Worm (Caenorhabditis elegans): ENCODE data around the gene ZK228.1.
"Not testable (repeated sequence)": the region's sequence is repeated elsewhere in the genome, so short reads cannot be mapped to it uniquely, and the experiment has no call there.

The ZK228.1 gene

ce11 chrV:18431450-18431849 is 12.8 kb upstream of the ZK228.1 start, which contains the start of gene srw-82:
srw-82 (plus strand) TSS chrV:18431750.
- no peak for TF ChIP-seq unc-130 (GFP tag; optimal IDR thresholded peaks at IDR 0.05)
- no peak for TF ChIP-seq snpc-3.4 (tag; optimal IDR thresholded peaks at IDR 0.05)
- TF ChIP-seq gei-17 (GFP tag; optimal IDR thresholded peaks at IDR 0.05), result no peak
- TF ChIP-seq let-607 (tag; optimal IDR thresholded peaks at IDR 0.05), result no peak
- no peak for TF ChIP-seq F57C9.4 (tag; optimal IDR thresholded peaks at IDR 0.05)
- TF ChIP-seq ceh-40 (GFP tag; IDR thresholded peaks at IDR 0.05), result no peak
- TF ChIP-seq rpc-1 (optimal IDR thresholded peaks at IDR 0.05), result no peak
- no peak for TF ChIP-seq rpc-1 (tag; optimal IDR thresholded peaks at IDR 0.05)
- TF ChIP-seq sdz-38 (tag; optimal IDR thresholded peaks at IDR 0.05), result no peak
- no peak for TF ChIP-seq lir-1 (GFP tag; conservative IDR thresholded peaks at IDR 0.05)
- TF ChIP-seq C06A6.2 (GFP tag; conservative IDR thresholded peaks at IDR 0.05), result no peak
- TF ChIP-seq nhr-179 (tag; optimal IDR thresholded peaks at IDR 0.05), result no peak
- no peak for TF ChIP-seq B0261.1 (tag; optimal IDR thresholded peaks at IDR 0.05)
- TF ChIP-seq egl-18 (GFP tag; IDR thresholded peaks at IDR 0.05), result no peak
- no peak for TF ChIP-seq ZK185.1 (tag; optimal IDR thresholded peaks at IDR 0.05; ENCODE audit: poor library complexity, severe bottlenecking)
- no peak for TF ChIP-seq tbx-9 (tag; optimal IDR thresholded peaks at IDR 0.05; ENCODE audit: borderline replicate concordance)
- no peak for TF ChIP-seq ceh-58 (GFP tag; IDR thresholded peaks at IDR 0.05)
- no peak for TF ChIP-seq attf-6 (GFP tag; IDR thresholded peaks at IDR 0.05)
- TF ChIP-seq Y67H2A.10 (GFP tag; conservative IDR thresholded peaks at IDR 0.05), result no peak

ce11 chrV:18434961-18435360 is 9.3 kb upstream of the ZK228.1 start, which contains the start of gene ZK262.20:
ZK262.20 (minus strand) TSS chrV:18435061.
- TF ChIP-seq akir-1 (GFP tag; optimal IDR thresholded peaks at IDR 0.05), result no peak
- TF ChIP-seq egl-18 (GFP tag; IDR thresholded peaks at IDR 0.05), result no peak
- TF ChIP-seq dox-1 (GFP tag; IDR thresholded peaks at IDR 0.05), result no peak
- no peak for TF ChIP-seq rec-8 (tag; optimal IDR thresholded peaks at IDR 0.05)
- no peak for TF ChIP-seq lag-1 (GFP tag; IDR thresholded peaks at IDR 0.05)
- no peak for TF ChIP-seq ceh-91 (GFP tag; IDR thresholded peaks at IDR 0.05)

- TF ChIP-seq sea-2 (GFP tag; IDR thresholded peaks at IDR 0.05) (no peak), ztf-6 (GFP tag; IDR thresholded peaks at IDR 0.05) (no peak), nhr-179 (tag; optimal IDR thresholded peaks at IDR 0.05) (no peak), F33H1.4 (GFP tag; IDR thresholded peaks at IDR 0.05) (no peak), ztf-25 (GFP tag; IDR thresholded peaks at IDR 0.05) (no peak), tlf-1 (GFP tag; optimal IDR thresholded peaks at IDR 0.05) (no peak), ets-4 (GFP tag; optimal IDR thresholded peaks at IDR 0.05) (no peak)
Observed at ce11 chrV:18438081-18438480, 6.1 kb upstream of the ZK228.1 start, which contains the start of gene ZK262.8. ZK262.8 (plus strand) TSS chrV:18438381.

- TF ChIP-seq ztf-22 (GFP tag; optimal IDR thresholded peaks at IDR 0.05); ets-4 (GFP tag; optimal IDR thresholded peaks at IDR 0.05); madf-6 (GFP tag; IDR thresholded peaks at IDR 0.05): not testable (repeated sequence)
Observed at ce11 chrV:18439469-18439868, 4.7 kb upstream of the ZK228.1 start, which contains the start of gene ZK262.9. ZK262.9 (plus strand) TSS chrV:18439769.

ce11 chrV:18456574-18456973 is 12.4 kb downstream of the ZK228.1 start, which contains the start of gene ZK228.10:
ZK228.10 (plus strand) TSS chrV:18456874.
- TF ChIP-seq akir-1 (GFP tag; optimal IDR thresholded peaks at IDR 0.05) (no peak), lin-26 (GFP tag; IDR thresholded peaks at IDR 0.05) (no peak), hlh-26 (GFP tag; conservative IDR thresholded peaks at IDR 0.05) (no peak), aptf-3 (GFP tag; IDR thresholded peaks at IDR 0.05) (no peak), gei-17 (GFP tag; optimal IDR thresholded peaks at IDR 0.05) (no peak), zfh-2 (GFP tag; conservative IDR thresholded peaks at IDR 0.05) (no peak), nhr-90 (tag; optimal IDR thresholded peaks at IDR 0.05) (no peak), ceh-58 (GFP tag; IDR thresholded peaks at IDR 0.05) (no peak), pha-4 (tag; optimal IDR thresholded peaks at IDR 0.05) (no peak), tbp1 (GFP tag; optimal IDR thresholded peaks at IDR 0.05) (no peak), dox-1 (GFP tag; IDR thresholded peaks at IDR 0.05) (no peak), F52B5.7 (tag; optimal IDR thresholded peaks at IDR 0.05) (no peak), cebp-2 (GFP tag; IDR thresholded peaks at IDR 0.05) (no peak), K12H6.12 (tag; optimal IDR thresholded peaks at IDR 0.05) (no peak), ceh-91 (GFP tag; IDR thresholded peaks at IDR 0.05) (no peak), F57C9.4 (tag; optimal IDR thresholded peaks at IDR 0.05) (no peak)
